Worm (Caenorhabditis elegans): ENCODE results near the gene plp-1.

The plp-1 gene

DNA sequence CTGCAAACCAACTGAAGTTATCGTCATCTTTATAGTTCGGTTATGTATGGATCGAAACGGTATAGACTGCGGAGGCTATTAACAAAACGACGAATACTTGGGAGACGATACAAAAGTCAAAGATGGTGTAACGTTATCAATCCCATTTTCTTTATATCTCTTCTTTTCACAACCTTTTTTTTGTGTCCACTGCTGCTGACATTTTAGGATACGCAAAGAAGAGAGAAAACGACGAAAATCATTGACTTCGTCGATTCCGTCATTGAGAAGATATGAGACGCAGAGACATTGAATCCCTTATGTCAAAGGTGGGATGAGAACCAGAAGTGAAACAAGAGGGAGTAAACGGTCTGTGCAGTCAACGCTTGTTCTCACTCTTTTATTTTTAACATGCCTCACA, 18.0 kb downstream of the plp-1 start, which contains the start of gene cima-1:
TSS of gene cima-1 (plus strand) at position 340 of the 400 bp plus-strand sequence.
- TF ChIP-seq pqm-1 (tag; optimal IDR thresholded peaks at IDR 0.05) (no peak), ttx-3 (tag; optimal IDR thresholded peaks at IDR 0.05) (no peak), che-1 (tag; optimal IDR thresholded peaks at IDR 0.05) (no peak), dve-1 (tag; optimal IDR thresholded peaks at IDR 0.05) (no peak), nfya-1 (tag; optimal IDR thresholded peaks at IDR 0.05) (no peak), unc-55 (GFP tag; optimal IDR thresholded peaks at IDR 0.05) (no peak), ceh-19 (GFP tag; optimal IDR thresholded peaks at IDR 0.05) (no peak), ceh-14 (tag; optimal IDR thresholded peaks at IDR 0.05) (no peak), pag-3 (tag; optimal IDR thresholded peaks at IDR 0.05; ENCODE audit: borderline replicate concordance) (no peak), ceh-31 (tag; optimal IDR thresholded peaks at IDR 0.05) (no peak), rnt-1 (tag; optimal IDR thresholded peaks at IDR 0.05) (no peak), F13H6.1 (tag; optimal IDR thresholded peaks at IDR 0.05) (no peak), ceh-9 (tag; optimal IDR thresholded peaks at IDR 0.05) (no peak), nhr-232 (tag; optimal IDR thresholded peaks at IDR 0.05) (no peak), ceh-2 (tag; optimal IDR thresholded peaks at IDR 0.05) (no peak), elt-2 (tag; optimal IDR thresholded peaks at IDR 0.05) (no peak), ahr-1 (tag; optimal IDR thresholded peaks at IDR 0.05) (no peak), pha-2 (tag; optimal IDR thresholded peaks at IDR 0.05) (no peak)

DNA sequence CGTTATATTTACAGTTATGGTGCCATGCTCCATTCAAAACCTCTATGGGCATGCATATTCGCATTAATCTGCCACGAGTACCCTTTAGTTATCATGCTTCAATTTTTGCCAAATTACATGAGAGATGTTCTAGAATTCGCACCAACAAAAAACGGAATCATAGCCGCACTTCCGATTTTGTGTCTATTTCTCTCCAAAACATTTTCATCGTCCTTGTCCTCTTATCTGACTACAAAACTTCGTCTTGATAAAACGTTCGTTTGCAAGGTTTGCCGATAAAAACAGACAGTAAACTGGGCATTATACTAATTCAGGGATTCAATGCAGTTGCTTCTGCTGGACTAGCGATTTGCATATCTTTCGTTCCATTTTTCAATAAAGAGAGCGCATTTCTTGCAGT, 20.0 kb downstream of the plp-1 start:
- TF ChIP-seq elt-2 (tag; optimal IDR thresholded peaks at IDR 0.05), result peak; percentile 45
- TF ChIP-seq pat-9 (tag; optimal IDR thresholded peaks at IDR 0.05), result no peak

- peak; percentile 33 for TF ChIP-seq pag-3 (tag; optimal IDR thresholded peaks at IDR 0.05; ENCODE audit: borderline replicate concordance)
- TF ChIP-seq ceh-45 (GFP tag; IDR thresholded peaks at IDR 0.05), result no peak
- no peak for TF ChIP-seq gmeb-2 (tag; optimal IDR thresholded peaks at IDR 0.05)
- peak; percentile 79 for TF ChIP-seq ceh-14 (tag; optimal IDR thresholded peaks at IDR 0.05)
- TF ChIP-seq ceh-2 (tag; optimal IDR thresholded peaks at IDR 0.05), result peak; percentile 58
- peak; percentile 43 for TF ChIP-seq elt-2 (tag; optimal IDR thresholded peaks at IDR 0.05)
- TF ChIP-seq Y22D7AL.16 (tag; optimal IDR thresholded peaks at IDR 0.05), result no peak
- no peak for TF ChIP-seq pqm-1 (tag; optimal IDR thresholded peaks at IDR 0.05)
- TF ChIP-seq ceh-34 (tag; optimal IDR thresholded peaks at IDR 0.05), result peak; percentile 54
- TF ChIP-seq dve-1 (tag; optimal IDR thresholded peaks at IDR 0.05), result peak; percentile 25
- TF ChIP-seq odd-2 (tag; optimal IDR thresholded peaks at IDR 0.05), result no peak
- TF ChIP-seq ceh-18 (tag; optimal IDR thresholded peaks at IDR 0.05), result peak; percentile 19
- TF ChIP-seq ceh-48 (tag; optimal IDR thresholded peaks at IDR 0.05), result no peak
- no peak for TF ChIP-seq ceh-9 (tag; optimal IDR thresholded peaks at IDR 0.05)
- peak; percentile 58 for TF ChIP-seq ahr-1 (tag; optimal IDR thresholded peaks at IDR 0.05)
- TF ChIP-seq hlh-13 (GFP tag; optimal IDR thresholded peaks at IDR 0.05), result no peak
- peak; percentile 24 for TF ChIP-seq unc-86 (tag; optimal IDR thresholded peaks at IDR 0.05)
- TF ChIP-seq ceh-31 (tag; optimal IDR thresholded peaks at IDR 0.05), result peak; percentile 91
- TF ChIP-seq rnt-1 (tag; optimal IDR thresholded peaks at IDR 0.05), result peak; percentile 78
- no peak for TF ChIP-seq unc-3 (GFP tag; conservative IDR thresholded peaks at IDR 0.05)
- TF ChIP-seq unc-3 (tag; optimal IDR thresholded peaks at IDR 0.05), result no peak
- TF ChIP-seq syd-9 (tag; optimal IDR thresholded peaks at IDR 0.05), result peak; percentile 29
- no peak for TF ChIP-seq eyg-1 (tag; optimal IDR thresholded peaks at IDR 0.05)
- TF ChIP-seq ceh-30 (tag; optimal IDR thresholded peaks at IDR 0.05), result peak; percentile 56
- TF ChIP-seq T23F11.4 (GFP tag; optimal IDR thresholded peaks at IDR 0.05), result no peak
- TF ChIP-seq fkh-10 (GFP tag; optimal IDR thresholded peaks at IDR 0.05), result no peak
- TF ChIP-seq lin-11 (tag; optimal IDR thresholded peaks at IDR 0.05), result no peak
- no peak for TF ChIP-seq hlh-30 (tag; optimal IDR thresholded peaks at IDR 0.05; ENCODE audit: insufficient read depth)
- TF ChIP-seq hlh-15 (tag; optimal IDR thresholded peaks at IDR 0.05), result no peak
- TF ChIP-seq dmd-4 (tag; optimal IDR thresholded peaks at IDR 0.05; ENCODE audit: borderline replicate concordance), result peak; percentile 54
- peak; percentile 27 for TF ChIP-seq ceh-19 (GFP tag; optimal IDR thresholded peaks at IDR 0.05)
- no peak for TF ChIP-seq pat-9 (tag; optimal IDR thresholded peaks at IDR 0.05)
- peak; percentile 100 for TF ChIP-seq C08G9.2 (tag; optimal IDR thresholded peaks at IDR 0.05)
- TF ChIP-seq unc-42 (tag; optimal IDR thresholded peaks at IDR 0.05), result peak; percentile 41
- TF ChIP-seq nfya-1 (tag; optimal IDR thresholded peaks at IDR 0.05), result peak; percentile 52
- TF ChIP-seq ttx-3 (tag; optimal IDR thresholded peaks at IDR 0.05), result no peak
- peak; percentile 45 for TF ChIP-seq ets-4 (tag; optimal IDR thresholded peaks at IDR 0.05)
- peak; percentile 74 for TF ChIP-seq fax-1 (tag; optimal IDR thresholded peaks at IDR 0.05)
- TF ChIP-seq pros-1 (tag; optimal IDR thresholded peaks at IDR 0.05), result no peak
- TF ChIP-seq hlh-6 (tag; optimal IDR thresholded peaks at IDR 0.05), result no peak
- peak; percentile 89 for TF ChIP-seq tbx-2 (tag; optimal IDR thresholded peaks at IDR 0.05)
Measured at ce11 chrIV:7654212-7654778, 21.1 kb downstream of the plp-1 start, which contains the start of gene nrde-4. nrde-4 (minus strand) TSS chrIV:7654262.
